Worm (Caenorhabditis elegans) whole organism, young adult: Measurements from ENCODE around the gene Y7A5A.2.

Experiments
- bed-2 ChIP-seq: fragments of 200-800 bp; sonication (Bioruptor generic); IDR thresholded peaks from 2 replicates; pipeline ENCODE4 v1.3.6; 2022; ENCODE audit warnings: missing genetic modification reagents, missing genetic modification characterization, missing compliant biosample characterization
- ceh-27 ChIP-seq: fragments of 200-800 bp; sonication (Bioruptor generic); optimal IDR thresholded peaks from 2 replicates; lab custom pipeline; 2018; ENCODE audit warnings: mild to moderate bottlenecking, missing genetic modification characterization, moderate library complexity, missing compliant biosample characterization
- dpff-1 ChIP-seq: sonication (generic microtip); optimal IDR thresholded peaks from 2 replicates; lab custom pipeline; 2017; ENCODE audit warnings: mild to moderate bottlenecking, missing genetic modification characterization, missing compliant biosample characterization
- snpc-1.1 ChIP-seq: sonication (generic microtip); optimal IDR thresholded peaks from 2 replicates; lab custom pipeline; 2017; ENCODE audit warnings: missing genetic modification characterization, mild to moderate bottlenecking, missing compliant biosample characterization, antibody characterized with exemption, moderate library complexity, missing genotype, missing genetic modification reagents; ENCODE audit not compliant: insufficient read depth
- snpc-1.3 ChIP-seq: sonication (generic microtip); optimal IDR thresholded peaks from 2 replicates; lab custom pipeline; 2017; ENCODE audit warnings: missing genetic modification characterization, mild to moderate bottlenecking, missing compliant biosample characterization, antibody characterized with exemption, moderate library complexity, missing genotype, missing genetic modification reagents; ENCODE audit not compliant: insufficient read depth
- ztf-26 ChIP-seq: sonication (generic microtip); optimal IDR thresholded peaks from 2 replicates; lab custom pipeline; 2017; ENCODE audit warnings: missing genetic modification characterization, missing compliant biosample characterization

ce11 chrX:15751245-15751644, 21.3 kb downstream of the Y7A5A.2 start:
- TF ChIP-seq snpc-1.1 (tag; lab: Kevin White, UChicago) (peak; percentile 8), ztf-26 (tag; lab: Kevin White, UChicago) (no peak), bed-2 (no peak), snpc-1.3 (tag; lab: Kevin White, UChicago) (no peak), ceh-27 (GFP tag; lab: Kevin White, UChicago) (no peak), dpff-1 (tag; lab: Kevin White, UChicago) (no peak)
